Worm (Caenorhabditis elegans) whole organism, young adult: ENCODE measurements around the gene cut-1.

Experiments
- B0019.2 ChIP-seq: fragments of 200-800 bp; sonication (Bioruptor generic); conservative IDR thresholded peaks from 2 replicates; pipeline ENCODE4 v1.3.6; 2022; ENCODE audit warnings: missing genetic modification reagents, missing genetic modification characterization, missing compliant biosample characterization
- B0261.1 ChIP-seq: sonication (generic microtip); optimal IDR thresholded peaks from 2 replicates; lab custom pipeline; 2016; ENCODE audit warnings: mild to moderate bottlenecking, missing genetic modification characterization, moderate library complexity, missing compliant biosample characterization
- C17E4.6 ChIP-seq: fragments of 200-800 bp; sonication (Bioruptor generic); IDR thresholded peaks from 2 replicates; pipeline ENCODE4 v1.3.6; 2022; ENCODE audit warnings: missing genetic modification reagents, missing genetic modification characterization, missing compliant biosample characterization
- F39B2.1 ChIP-seq: fragments of 200-800 bp; sonication (Bioruptor generic); IDR thresholded peaks from 2 replicates; pipeline ENCODE4 v1.3.6; 2022; ENCODE audit warnings: missing genetic modification reagents, missing genetic modification characterization, missing compliant biosample characterization
- F55B11.4 ChIP-seq: sonication (generic microtip); optimal IDR thresholded peaks from 2 replicates; lab custom pipeline; 2016; ENCODE audit warnings: missing compliant biosample characterization, missing genetic modification characterization, borderline replicate concordance; ENCODE audit not compliant: insufficient read depth
- K11D2.4 ChIP-seq: fragments of 200-800 bp; sonication (Bioruptor generic); IDR thresholded peaks from 2 replicates; pipeline ENCODE4 v1.3.6; 2022; ENCODE audit warnings: missing genetic modification reagents, missing genetic modification characterization, missing compliant biosample characterization
- Y56A3A.18 ChIP-seq: fragments of 200-800 bp; sonication (Bioruptor generic); IDR thresholded peaks from 2 replicates; pipeline ENCODE4 v1.3.6; 2022; ENCODE audit warnings: missing genetic modification reagents, missing genetic modification characterization, missing compliant biosample characterization
- Y79H2A.3 ChIP-seq: fragments of 200-800 bp; sonication (Bioruptor generic); conservative IDR thresholded peaks from 2 replicates; pipeline ENCODE4 v1.3.6; 2022; ENCODE audit warnings: missing genetic modification reagents, missing genetic modification characterization, missing compliant biosample characterization
- ZK185.1 ChIP-seq: sonication (generic microtip); optimal IDR thresholded peaks from 2 replicates; lab custom pipeline; 2016; ENCODE audit warnings: mild to moderate bottlenecking, missing genetic modification characterization, missing compliant biosample characterization; ENCODE audit not compliant: poor library complexity, severe bottlenecking
- akir-1 ChIP-seq: fragments of 200-800 bp; sonication (Bioruptor generic); optimal IDR thresholded peaks from 2 replicates; lab custom pipeline; 2018; ENCODE audit warnings: mild to moderate bottlenecking, missing genetic modification characterization, moderate library complexity, missing compliant biosample characterization
- ama-1 ChIP-seq, 3 experiments: fragments of 150-350 bp in 1 of 3; sonication (generic microtip) in 2 of 3; optimal IDR thresholded peaks; 2 replicates each; lab custom pipeline; 2014 to 2018; ENCODE audit warnings: missing biosample characterization in 2 of 3, missing genetic modification characterization in 2 of 3, missing genetic modification reagents in 2 of 3
- aptf-2 ChIP-seq: fragments of 200-800 bp; sonication (Bioruptor generic); conservative IDR thresholded peaks from 2 replicates; pipeline ENCODE4 v1.3.6; 2022; ENCODE audit warnings: missing genetic modification reagents, missing genetic modification characterization, missing compliant biosample characterization
- athp-1 ChIP-seq: sonication (generic microtip); optimal IDR thresholded peaks from 2 replicates; lab custom pipeline; 2017; ENCODE audit warnings: mild to moderate bottlenecking, missing genetic modification characterization, missing compliant biosample characterization
- attf-3 ChIP-seq: fragments of 200-800 bp; sonication (Bioruptor generic); conservative IDR thresholded peaks from 2 replicates; pipeline ENCODE4 v1.3.6; 2022; ENCODE audit warnings: missing genetic modification reagents, missing genetic modification characterization, missing compliant biosample characterization
- attf-5 ChIP-seq: fragments of 200-800 bp; sonication (Bioruptor generic); optimal IDR thresholded peaks from 2 replicates; lab custom pipeline; 2018; ENCODE audit warnings: mild to moderate bottlenecking, missing genetic modification characterization, missing compliant biosample characterization
- cebp-1 ChIP-seq, 2 experiments: fragments of 200-800 bp in 1 of 2; sonication (Bioruptor generic) in 1 of 2; sonication (generic microtip) in 1 of 2; IDR thresholded peaks in 1 of 2; optimal IDR thresholded peaks in 1 of 2; 2 replicates each; pipeline versions ENCODE4 v1.3.6 to Lab custom; 2017 to 2022; ENCODE audit warnings: missing compliant biosample characterization in 2 of 2, missing genetic modification characterization in 2 of 2, mild to moderate bottlenecking in 1 of 2, missing genetic modification reagents in 1 of 2, moderate library complexity in 1 of 2
- chd-7 ChIP-seq: sonication (generic microtip); optimal IDR thresholded peaks from 2 replicates; lab custom pipeline; 2016; ENCODE audit warnings: mild to moderate bottlenecking, missing genetic modification characterization, moderate library complexity, missing compliant biosample characterization
- dox-1 ChIP-seq: fragments of 200-800 bp; sonication (Bioruptor generic); IDR thresholded peaks from 2 replicates; pipeline ENCODE4 v1.3.6; 2022; ENCODE audit warnings: missing genetic modification reagents, missing genetic modification characterization, missing compliant biosample characterization
- efl-1 ChIP-seq: fragments of 150-350 bp; optimal IDR thresholded peaks from 2 replicates; lab custom pipeline; 2014; ENCODE audit warnings: missing biosample characterization, missing genetic modification reagents, missing genetic modification characterization
- ekl-4 ChIP-seq: fragments of 200-800 bp; sonication (Bioruptor generic); IDR thresholded peaks from 2 replicates; pipeline ENCODE4 v1.3.6; 2022; ENCODE audit warnings: missing genetic modification reagents, missing genetic modification characterization, missing compliant biosample characterization
- him-1 ChIP-seq: sonication (generic microtip); optimal IDR thresholded peaks from 2 replicates; lab custom pipeline; 2016; ENCODE audit warnings: missing genotype, missing genetic modification reagents, missing genetic modification characterization, missing compliant biosample characterization
- hlh-12 ChIP-seq: sonication (generic microtip); optimal IDR thresholded peaks from 2 replicates; lab custom pipeline; 2016; ENCODE audit warnings: missing genetic modification characterization, missing compliant biosample characterization
- hmg-1.2 ChIP-seq: fragments of 200-800 bp; sonication (Bioruptor generic); IDR thresholded peaks from 2 replicates; pipeline ENCODE4 v1.3.6; 2022; ENCODE audit warnings: missing genetic modification reagents, missing genetic modification characterization, missing compliant biosample characterization
- hmg-20 ChIP-seq: fragments of 200-800 bp; sonication (Bioruptor generic); IDR thresholded peaks from 2 replicates; pipeline ENCODE4 v1.3.6; 2022; ENCODE audit warnings: missing genetic modification reagents, missing genetic modification characterization, missing compliant biosample characterization
- lag-1 ChIP-seq: fragments of 200-800 bp; sonication (Bioruptor generic); IDR thresholded peaks from 2 replicates; pipeline ENCODE4 v1.3.6; 2022; ENCODE audit warnings: missing genetic modification reagents, missing genetic modification characterization, missing compliant biosample characterization
- lin-40 ChIP-seq: sonication (generic microtip); optimal IDR thresholded peaks from 2 replicates; lab custom pipeline; 2016; ENCODE audit warnings: missing genetic modification characterization, mild to moderate bottlenecking, missing compliant biosample characterization, missing genotype, missing genetic modification reagents
- lin-54 ChIP-seq: fragments of 200-800 bp; sonication (Bioruptor generic); optimal IDR thresholded peaks from 2 replicates; lab custom pipeline; 2018; ENCODE audit warnings: mild to moderate bottlenecking, missing genetic modification characterization, missing compliant biosample characterization
- lsy-27 ChIP-seq: sonication (generic microtip); optimal IDR thresholded peaks from 2 replicates; lab custom pipeline; 2017; ENCODE audit warnings: missing genetic modification characterization, mild to moderate bottlenecking, missing compliant biosample characterization, antibody characterized with exemption, missing genotype, borderline replicate concordance; ENCODE audit not compliant: insufficient read depth
- madf-6 ChIP-seq: fragments of 200-800 bp; sonication (Bioruptor generic); IDR thresholded peaks from 2 replicates; pipeline ENCODE4 v1.3.6; 2022; ENCODE audit warnings: missing genetic modification reagents, missing genetic modification characterization, missing compliant biosample characterization
- nfya-1 ChIP-seq: sonication (generic microtip); optimal IDR thresholded peaks from 2 replicates; lab custom pipeline; 2017; ENCODE audit warnings: antibody characterized with exemption, missing compliant biosample characterization, missing genetic modification characterization, borderline replicate concordance; ENCODE audit not compliant: insufficient read depth
- nfya-2 ChIP-seq: fragments of 200-800 bp; sonication (Bioruptor generic); IDR thresholded peaks from 2 replicates; pipeline ENCODE4 v1.3.6; 2022; ENCODE audit warnings: missing genetic modification reagents, missing genetic modification characterization, missing compliant biosample characterization
- nhr-120 ChIP-seq: fragments of 200-800 bp; sonication (Bioruptor generic); IDR thresholded peaks from 2 replicates; pipeline ENCODE4 v1.3.6; 2022; ENCODE audit warnings: missing genetic modification characterization, missing compliant biosample characterization
- nhr-27 ChIP-seq: fragments of 200-800 bp; sonication (Bioruptor generic); optimal IDR thresholded peaks from 2 replicates; lab custom pipeline; 2018; ENCODE audit warnings: mild to moderate bottlenecking, missing genetic modification characterization, moderate library complexity, missing compliant biosample characterization
- nhr-90 ChIP-seq: sonication (generic microtip); optimal IDR thresholded peaks from 2 replicates; lab custom pipeline; 2016; ENCODE audit warnings: missing genotype, mild to moderate bottlenecking, missing genetic modification characterization, missing compliant biosample characterization
- pha-4 ChIP-seq: fragments of 150-350 bp; sonication (generic microtip); optimal IDR thresholded peaks from 2 replicates; lab custom pipeline; 2014; ENCODE audit warnings: missing biosample characterization, missing genetic modification reagents, missing genetic modification characterization
- repo-1 ChIP-seq: sonication (generic microtip); optimal IDR thresholded peaks from 2 replicates; lab custom pipeline; 2017; ENCODE audit warnings: mild to moderate bottlenecking, missing genetic modification characterization, missing compliant biosample characterization
- rpc-1 ChIP-seq, 2 experiments: fragments of 150-350 bp in 1 of 2; sonication (generic microtip) in 1 of 2; optimal IDR thresholded peaks; 2 replicates each; lab custom pipeline; 2014 to 2018; ENCODE audit warnings: missing biosample characterization in 1 of 2, missing genetic modification characterization in 1 of 2, missing genetic modification reagents in 1 of 2, missing genotype in 1 of 2
- snpc-1.1 ChIP-seq: sonication (generic microtip); optimal IDR thresholded peaks from 2 replicates; lab custom pipeline; 2017; ENCODE audit warnings: missing genetic modification characterization, mild to moderate bottlenecking, missing compliant biosample characterization, antibody characterized with exemption, moderate library complexity, missing genotype, missing genetic modification reagents; ENCODE audit not compliant: insufficient read depth
- somi-1 ChIP-seq: fragments of 200-800 bp; sonication (Bioruptor generic); optimal IDR thresholded peaks from 2 replicates; lab custom pipeline; 2018; ENCODE audit warnings: mild to moderate bottlenecking, missing genetic modification characterization, missing compliant biosample characterization
- xnd-1 ChIP-seq: sonication (generic microtip); optimal IDR thresholded peaks from 2 replicates; lab custom pipeline; 2016; ENCODE audit warnings: missing genotype, missing genetic modification reagents, missing genetic modification characterization, missing compliant biosample characterization
- zim-3 ChIP-seq: sonication (generic microtip); optimal IDR thresholded peaks from 2 replicates; lab custom pipeline; 2017; ENCODE audit warnings: mild to moderate bottlenecking, missing genetic modification characterization, moderate library complexity, missing compliant biosample characterization
- ztf-18 ChIP-seq: sonication (generic microtip); optimal IDR thresholded peaks from 2 replicates; lab custom pipeline; 2016; ENCODE audit warnings: missing genotype, mild to moderate bottlenecking, missing genetic modification characterization, missing compliant biosample characterization
- ztf-22 ChIP-seq: fragments of 200-800 bp; sonication (Bioruptor generic); optimal IDR thresholded peaks from 2 replicates; lab custom pipeline; 2018; ENCODE audit warnings: mild to moderate bottlenecking, missing genetic modification characterization, moderate library complexity, missing compliant biosample characterization
- ztf-26 ChIP-seq: sonication (generic microtip); optimal IDR thresholded peaks from 2 replicates; lab custom pipeline; 2017; ENCODE audit warnings: missing genetic modification characterization, missing compliant biosample characterization
- ztf-28 ChIP-seq: fragments of 200-800 bp; sonication (Bioruptor generic); IDR thresholded peaks from 2 replicates; pipeline ENCODE4 v1.3.6; 2022; ENCODE audit warnings: missing genetic modification reagents, missing genetic modification characterization, missing compliant biosample characterization
- ztf-3 ChIP-seq: fragments of 200-800 bp; sonication (Bioruptor generic); optimal IDR thresholded peaks from 2 replicates; lab custom pipeline; 2018; ENCODE audit warnings: mild to moderate bottlenecking, missing genetic modification characterization, missing compliant biosample characterization

cut-1 gene

DNA sequence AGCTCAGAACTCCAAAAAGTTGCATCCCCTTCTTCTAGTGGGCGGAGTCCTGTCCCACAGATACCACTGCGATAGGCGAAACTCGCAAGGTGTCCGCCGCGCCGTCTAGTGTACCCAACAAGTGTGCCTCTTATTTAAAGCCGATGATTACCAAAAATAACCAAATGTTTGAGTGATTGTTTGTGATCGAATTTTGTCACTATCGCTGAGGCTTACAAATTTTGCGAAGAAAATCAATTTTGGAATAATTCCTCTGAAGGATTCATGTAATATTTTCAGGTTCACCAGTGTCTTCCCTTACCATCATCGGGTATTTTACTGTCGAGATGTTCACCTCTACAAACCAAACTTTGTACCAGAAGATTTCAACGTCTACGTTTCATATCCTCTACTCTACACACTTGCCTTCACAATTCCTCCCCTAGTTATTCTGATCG is 44.9 kb upstream of the cut-1 start (continued):
- TF ChIP-seq rpc-1 (optimal IDR thresholded peaks at IDR 0.05; lab: Kevin White, UChicago) (no peak), rpc-1 (tag; optimal IDR thresholded peaks at IDR 0.05; lab: Kevin White, UChicago) (peak; percentile 24), zim-3 (tag; lab: Kevin White, UChicago) (no peak), repo-1 (tag; lab: Kevin White, UChicago) (peak; percentile 76), attf-5 (peak; percentile 40), hmg-1.2 (GFP tag; lab: Robert Waterston, UW) (peak; percentile 98), Y56A3A.18 (peak; percentile 66; the same call in 1 of the 2 replicates), madf-6 (peak; percentile 97), F39B2.1 (GFP tag; lab: Robert Waterston, UW) (no peak), F55B11.4 (tag; lab: Kevin White, UChicago) (no peak), ztf-3 (no peak), snpc-1.1 (tag; lab: Kevin White, UChicago) (peak; percentile 99), K11D2.4 (no peak), cebp-1 (GFP tag; IDR thresholded peaks at IDR 0.05; lab: Robert Waterston, UW) (no peak), cebp-1 (tag; optimal IDR thresholded peaks at IDR 0.05; lab: Kevin White, UChicago) (no peak), him-1 (tag; lab: Kevin White, UChicago) (peak; percentile 99), ztf-28 (0 out of 2 replicates have a peak, but pooled peaks have one; percentile 17), lin-54 (GFP tag; lab: Kevin White, UChicago) (peak; percentile 85), ekl-4 (GFP tag; lab: Robert Waterston, UW) (peak; percentile 89), C17E4.6 (GFP tag; lab: Robert Waterston, UW) (peak; percentile 71; the same call in 1 of the 2 replicates), B0261.1 (tag; lab: Kevin White, UChicago) (peak; percentile 33), ztf-26 (no peak), nfya-2 (GFP tag; lab: Robert Waterston, UW) (no peak), ZK185.1 (tag; lab: Kevin White, UChicago) (peak; percentile 81), nfya-1 (no peak), athp-1 (tag; lab: Kevin White, UChicago) (peak; percentile 24), chd-7 (tag; lab: Kevin White, UChicago) (peak; percentile 23), ama-1 (optimal IDR thresholded peaks at IDR 0.05; lab: Kevin White, UChicago) (peak; percentile 95), ama-1 (GFP tag; optimal IDR thresholded peaks at IDR 0.05; lab: Kevin White, UChicago) (no peak), akir-1 (GFP tag; lab: Kevin White, UChicago) (no peak), nhr-90 (no peak), attf-3 (GFP tag; lab: Robert Waterston, UW) (peak; percentile 62), lsy-27 (tag; lab: Kevin White, UChicago) (no peak), aptf-2 (GFP tag; lab: Robert Waterston, UW) (no peak), ztf-18 (tag; lab: Kevin White, UChicago) (peak; percentile 66), xnd-1 (peak; percentile 82), B0019.2 (GFP tag; lab: Robert Waterston, UW) (peak; percentile 61), ztf-22 (no peak), hlh-12 (tag; lab: Kevin White, UChicago) (no peak), lag-1 (GFP tag; lab: Robert Waterston, UW) (no peak), somi-1 (GFP tag; lab: Kevin White, UChicago) (peak; percentile 3), efl-1 (GFP tag; lab: Kevin White, UChicago) (peak; percentile 40), lin-40 (tag; lab: Kevin White, UChicago) (peak; percentile 81), nhr-27 (tag; lab: Kevin White, UChicago) (no peak), dox-1 (GFP tag; lab: Robert Waterston, UW) (peak; percentile 94), pha-4 (tag; lab: Kevin White, UChicago) (no peak), hmg-20 (peak; percentile 68; the same call in 1 of the 2 replicates), Y79H2A.3 (GFP tag; lab: Robert Waterston, UW) (0 out of 2 replicates have a peak, but pooled peaks have one; percentile 67), nhr-120 (GFP tag; lab: Robert Waterston, UW) (peak; percentile 81; the same call in 1 of the 2 replicates)
